Worm (Caenorhabditis elegans) whole organism, young adult: Measurements from ENCODE around the gene lsy-27.

Experiments
- B0261.1 ChIP-seq: sonication (generic microtip); optimal IDR thresholded peaks from 2 replicates; lab custom pipeline; 2016; ENCODE audit warnings: mild to moderate bottlenecking, missing genetic modification characterization, moderate library complexity, missing compliant biosample characterization
- F57A8.1 ChIP-seq: fragments of 200-800 bp; sonication (Bioruptor generic); optimal IDR thresholded peaks from 2 replicates; lab custom pipeline; 2018; ENCODE audit warnings: mild to moderate bottlenecking, missing genetic modification characterization, moderate library complexity, missing compliant biosample characterization
- chd-7 ChIP-seq: sonication (generic microtip); optimal IDR thresholded peaks from 2 replicates; lab custom pipeline; 2016; ENCODE audit warnings: mild to moderate bottlenecking, missing genetic modification characterization, moderate library complexity, missing compliant biosample characterization
- hmg-20 ChIP-seq: fragments of 200-800 bp; sonication (Bioruptor generic); IDR thresholded peaks from 2 replicates; pipeline ENCODE4 v1.3.6; 2022; ENCODE audit warnings: missing genetic modification reagents, missing genetic modification characterization, missing compliant biosample characterization
- snpc-1.1 ChIP-seq: sonication (generic microtip); optimal IDR thresholded peaks from 2 replicates; lab custom pipeline; 2017; ENCODE audit warnings: missing genetic modification characterization, mild to moderate bottlenecking, missing compliant biosample characterization, antibody characterized with exemption, moderate library complexity, missing genotype, missing genetic modification reagents; ENCODE audit not compliant: insufficient read depth
- snpc-4 ChIP-seq, 5 experiments: fragments of 150-350 bp in 1 of 5; sonication (generic microtip) in 4 of 5; optimal IDR thresholded peaks; 2 replicates each; lab custom pipeline; 2014 to 2018; ENCODE audit warnings: missing genetic modification characterization in 5 of 5, missing biosample characterization in 3 of 5, antibody characterized with exemption in 2 of 5, mild to moderate bottlenecking in 2 of 5, missing compliant biosample characterization in 2 of 5, missing genotype in 2 of 5, moderate library complexity in 2 of 5, missing genetic modification reagents in 1 of 5

DNA sequence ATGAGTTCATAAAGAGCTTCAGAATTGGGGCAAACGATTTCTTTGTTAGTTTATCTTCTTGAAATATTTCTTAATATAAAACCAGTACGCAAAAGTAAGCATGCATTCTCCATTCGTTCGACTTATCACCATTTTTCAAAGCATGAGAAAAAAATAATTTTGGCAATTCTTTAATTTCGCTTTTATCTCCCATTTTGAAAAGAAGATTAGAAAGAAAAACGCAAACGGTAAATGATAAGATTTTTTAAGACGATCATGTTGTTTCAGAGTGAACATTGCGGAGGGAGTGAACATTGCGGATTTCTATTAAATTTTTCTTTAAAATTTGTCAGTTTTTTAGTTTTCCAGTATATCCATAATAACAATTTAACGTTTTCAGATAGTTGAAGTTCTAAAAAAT, 10.6 kb downstream of the lsy-27 start:
- TF ChIP-seq snpc-4 (GFP tag; optimal IDR thresholded peaks at IDR 0.05; lab: Kevin White, UChicago) (no peak), snpc-4 (tag; optimal IDR thresholded peaks at IDR 0.05; lab: Kevin White, UChicago) (no peak), snpc-1.1 (no peak), chd-7 (tag; lab: Kevin White, UChicago) (no peak), hmg-20 (no peak), F57A8.1 (GFP tag; lab: Kevin White, UChicago) (no peak), B0261.1 (tag; lab: Kevin White, UChicago) (no peak)
